Fruit fly (Drosophila melanogaster): ENCODE data around the gene CG46280.
A peak's percentile ranks its signal among the peaks of the same experiment; 100 is the strongest.

CG46280 gene

DNA sequence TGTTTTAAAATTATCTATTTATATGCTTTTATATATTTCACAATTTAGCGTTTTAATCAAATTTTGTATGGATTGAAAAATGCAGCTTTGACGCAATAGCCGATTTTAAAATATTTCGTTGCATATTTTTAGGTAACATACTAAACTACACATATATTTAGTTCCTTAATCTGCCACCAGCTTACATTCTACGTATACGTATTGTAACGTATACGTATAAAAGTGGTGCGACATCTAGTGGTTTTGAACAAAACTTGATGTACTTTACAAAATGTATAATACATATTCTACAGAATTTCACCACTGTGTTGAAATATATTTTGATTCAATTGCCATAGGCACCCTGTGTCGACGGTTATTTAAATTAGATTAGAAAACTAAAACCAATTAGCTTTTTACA is 47.8 kb upstream of the CG46280 start (continued):
- no peak for TF ChIP-seq CG4328 (GFP tag; optimal IDR thresholded peaks at IDR 0.05)
- TF ChIP-seq Ravus (GFP tag; IDR thresholded peaks at IDR 0.05) = no peak
- no peak for TF ChIP-seq HLHmδ (GFP tag; optimal IDR thresholded peaks at IDR 0.05)
- TF ChIP-seq Dbx (GFP tag; IDR thresholded peaks at IDR 0.05) = no peak
- TF ChIP-seq zf30C (GFP tag; optimal IDR thresholded peaks at IDR 0.05) = no peak
- no peak for TF ChIP-seq B-H1 (GFP tag; IDR thresholded peaks at IDR 0.05)
- TF ChIP-seq CG11560 (tag; IDR thresholded peaks at IDR 0.05) = no peak
- no peak for TF ChIP-seq toy (GFP tag; IDR thresholded peaks at IDR 0.05)
- no peak for TF ChIP-seq Scr (GFP tag; IDR thresholded peaks at IDR 0.05; ENCODE audit: partially characterized antibody)
- peak; percentile 79 for TF ChIP-seq Bgb (GFP tag; IDR thresholded peaks at IDR 0.05; ENCODE audit: partially characterized antibody)
- TF ChIP-seq ken (GFP tag; IDR thresholded peaks at IDR 0.05) = no peak
- peak; percentile 14 for TF ChIP-seq chn (GFP tag; optimal IDR thresholded peaks at IDR 0.05)
- no peak for TF ChIP-seq sqz (GFP tag; optimal IDR thresholded peaks at IDR 0.05)
- TF ChIP-seq ab (GFP tag; optimal IDR thresholded peaks at IDR 0.05) = no peak
- peak; percentile 7 for TF ChIP-seq slou (GFP tag; optimal IDR thresholded peaks at IDR 0.05)
- TF ChIP-seq CG11093 (GFP tag; IDR thresholded peaks at IDR 0.05) = no peak
- no peak for TF ChIP-seq sna (GFP tag; IDR thresholded peaks at IDR 0.05; ENCODE audit: partially characterized antibody)
- no peak for TF ChIP-seq Kr (GFP tag; optimal IDR thresholded peaks at IDR 0.05)
- TF ChIP-seq lmd (GFP tag; IDR thresholded peaks at IDR 0.05) = no peak
- TF ChIP-seq CG18262 (tag; optimal IDR thresholded peaks at IDR 0.05) = peak; percentile 9
- no peak for TF ChIP-seq CG9876 (GFP tag; optimal IDR thresholded peaks at IDR 0.05)
- peak; percentile 20 for TF ChIP-seq CG8089 (GFP tag; optimal IDR thresholded peaks at IDR 0.05)
- no peak for TF ChIP-seq Dref (GFP tag; IDR thresholded peaks at IDR 0.05)
- TF ChIP-seq CG3407 (GFP tag; optimal IDR thresholded peaks at IDR 0.05) = no peak
- no peak for TF ChIP-seq CG1529 (GFP tag; optimal IDR thresholded peaks at IDR 0.05)
- peak; percentile 9 for TF ChIP-seq CG8944 (GFP tag; optimal IDR thresholded peaks at IDR 0.05)
- peak; percentile 43; the same call in 2 of the 3 replicates for TF ChIP-seq CG11456 (GFP tag; IDR thresholded peaks at IDR 0.05)
- TF ChIP-seq CG6272 (GFP tag; IDR thresholded peaks at IDR 0.05) = no peak
- no peak for TF ChIP-seq abd-A (tag; optimal IDR thresholded peaks at IDR 0.05)
- no peak for TF ChIP-seq CG5180 (GFP tag; optimal IDR thresholded peaks at IDR 0.05)
- TF ChIP-seq Hmr (GFP tag; optimal IDR thresholded peaks at IDR 0.05) = peak; percentile 48
- no peak for TF ChIP-seq vfl (GFP tag; optimal IDR thresholded peaks at IDR 0.05)
- peak; percentile 9; the same call in 1 of the 2 replicates for TF ChIP-seq NFAT (GFP tag; IDR thresholded peaks at IDR 0.05)
- TF ChIP-seq CG31388 (GFP tag; optimal IDR thresholded peaks at IDR 0.05) = no peak
- TF ChIP-seq CG10147 (GFP tag; optimal IDR thresholded peaks at IDR 0.05) = no peak
- TF ChIP-seq CG17385 (GFP tag; optimal IDR thresholded peaks at IDR 0.05) = no peak
- TF ChIP-seq dm (GFP tag; optimal IDR thresholded peaks at IDR 0.05) = no peak
- peak; percentile 30 for TF ChIP-seq Sox102F (GFP tag; optimal IDR thresholded peaks at IDR 0.05)
- peak; percentile 38 for TF ChIP-seq az2 (GFP tag; optimal IDR thresholded peaks at IDR 0.05)
- TF ChIP-seq Stat92E (GFP tag; optimal IDR thresholded peaks at IDR 0.05) = no peak
- TF ChIP-seq nerfin-2 (GFP tag; IDR thresholded peaks at IDR 0.05; ENCODE audit: partially characterized antibody) = no peak
- no peak for TF ChIP-seq CG16779 (GFP tag; IDR thresholded peaks at IDR 0.05)
- TF ChIP-seq YL-1 (GFP tag; optimal IDR thresholded peaks at IDR 0.05) = no peak
- no peak for TF ChIP-seq nau (GFP tag; optimal IDR thresholded peaks at IDR 0.05)
- no peak for TF ChIP-seq sr (GFP tag; IDR thresholded peaks at IDR 0.05)
- peak; percentile 99 for TF ChIP-seq CG6254 (GFP tag; optimal IDR thresholded peaks at IDR 0.05)
- no peak for TF ChIP-seq CG4360 (GFP tag; IDR thresholded peaks at IDR 0.05)
- peak; percentile 12 for TF ChIP-seq CG12391 (tag; optimal IDR thresholded peaks at IDR 0.05)
- no peak for TF ChIP-seq shn (GFP tag; optimal IDR thresholded peaks at IDR 0.05)
- no peak for TF ChIP-seq Usf (GFP tag; optimal IDR thresholded peaks at IDR 0.05)
- no peak for TF ChIP-seq stc (GFP tag; IDR thresholded peaks at IDR 0.05)
- TF ChIP-seq Hr3 (GFP tag; optimal IDR thresholded peaks at IDR 0.05) = peak; percentile 2

All from whole organism, embryonic.